Worm (Caenorhabditis elegans) whole organism, midembryonic: ENCODE data around the gene hda-4.

Source experiments
- cog-1 ChIP-seq: sonication (generic microtip); optimal IDR thresholded peaks from 2 replicates; lab custom pipeline; 2016; ENCODE audit warnings: missing genetic modification characterization, missing compliant biosample characterization
- klf-2 ChIP-seq: fragments of 200-800 bp; sonication (Bioruptor generic); conservative IDR thresholded peaks from 2 replicates; pipeline ENCODE4 v1.3.6; 2022; ENCODE audit warnings: missing genetic modification reagents, missing genetic modification characterization, missing compliant biosample characterization
- med-1 ChIP-seq: sonication (generic microtip); optimal IDR thresholded peaks from 2 replicates; lab custom pipeline; 2017; ENCODE audit warnings: missing genetic modification characterization, mild to moderate bottlenecking, missing compliant biosample characterization, antibody characterized with exemption, missing genetic modification reagents; ENCODE audit not compliant: insufficient read depth
- ref-1 ChIP-seq: fragments of 200-800 bp; sonication (Bioruptor generic); conservative IDR thresholded peaks from 2 replicates; pipeline ENCODE4 v1.3.6; 2022; ENCODE audit warnings: missing genetic modification reagents, missing genetic modification characterization, missing compliant biosample characterization
- tab-1 ChIP-seq: fragments of 200-800 bp; sonication (Bioruptor generic); IDR thresholded peaks from 2 replicates; pipeline ENCODE4 v1.3.6; 2022; ENCODE audit warnings: missing genetic modification characterization, missing compliant biosample characterization
- ztf-23 ChIP-seq: fragments of 200-800 bp; sonication (Bioruptor generic); IDR thresholded peaks from 2 replicates; pipeline ENCODE4 v1.3.6; 2022; ENCODE audit warnings: missing genetic modification reagents, missing genetic modification characterization, missing compliant biosample characterization

DNA sequence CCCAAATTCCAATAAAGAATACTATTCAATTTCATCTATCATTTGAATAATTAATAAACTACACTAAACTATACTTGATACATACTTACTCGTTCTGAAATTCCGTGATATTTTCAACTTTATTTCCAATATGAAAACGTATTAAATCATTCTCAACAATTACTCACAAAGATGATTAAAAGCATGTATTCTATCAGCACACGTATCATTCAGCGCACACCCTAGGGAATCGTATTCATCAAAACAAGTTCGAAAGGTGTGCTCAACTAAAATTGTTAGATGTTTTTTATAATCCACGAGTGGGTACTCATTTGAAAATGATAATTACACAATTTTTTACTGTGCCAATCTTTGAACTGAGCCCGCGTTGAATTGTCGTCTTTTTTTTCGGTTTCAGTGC is 33.2 kb downstream of the hda-4 start, which contains the start of gene C10E2.1:
- TF ChIP-seq tab-1 (GFP tag; lab: Robert Waterston, UW) (no peak), klf-2 (GFP tag; lab: Robert Waterston, UW) (no peak), ref-1 (no peak), med-1 (GFP tag; lab: Kevin White, UChicago) (no peak), cog-1 (no peak), ztf-23 (no peak)
